Fruit fly (Drosophila melanogaster) whole organism, embryonic: ENCODE data around the gene dock.
A peak's percentile ranks its signal among the peaks of the same experiment; 100 is the strongest.

Experiments
- Atf-2 ChIP-seq: fragments of 200-800 bp; sonication (Bioruptor generic); optimal IDR thresholded peaks from 2 replicates; lab custom pipeline; 2016; ENCODE audit warnings: missing biosample characterization, missing genetic modification characterization
- Atf6 ChIP-seq: fragments of 200-800 bp; sonication (Bioruptor generic); IDR thresholded peaks from 2 replicates; pipeline ENCODE4 v1.3.6; 2022; ENCODE audit warnings: missing biosample characterization, missing genetic modification characterization
- Bgb ChIP-seq: fragments of 200-800 bp; sonication (Bioruptor generic); IDR thresholded peaks from 2 replicates; pipeline ENCODE4 v1.3.6; 2022; ENCODE audit warnings: missing biosample characterization, missing genetic modification characterization; ENCODE audit not compliant: partially characterized antibody
- C15 ChIP-seq: fragments of 200-800 bp; sonication (Bioruptor generic); IDR thresholded peaks from 3 replicates; pipeline ENCODE4 v1.3.6; 2022; ENCODE audit warnings: missing biosample characterization, missing genetic modification characterization
- CG11504 ChIP-seq: fragments of 200-800 bp; sonication (Bioruptor generic); optimal IDR thresholded peaks from 3 replicates; lab custom pipeline; 2019; ENCODE audit warnings: missing biosample characterization, mild to moderate bottlenecking, missing genetic modification characterization, moderate library complexity
- CG12391 ChIP-seq: fragments of 200-800 bp; sonication (Bioruptor generic); optimal IDR thresholded peaks from 3 replicates; lab custom pipeline; 2018; ENCODE audit warnings: missing biosample characterization, mild to moderate bottlenecking, missing genetic modification characterization, moderate library complexity
- CG13624 ChIP-seq: fragments of 200-800 bp; sonication (Bioruptor generic); optimal IDR thresholded peaks from 2 replicates; lab custom pipeline; 2016; ENCODE audit warnings: missing biosample characterization, missing genetic modification characterization
- CG1792 ChIP-seq: fragments of 200-800 bp; sonication (Bioruptor generic); optimal IDR thresholded peaks from 2 replicates; lab custom pipeline; 2016; ENCODE audit warnings: missing biosample characterization, missing genetic modification characterization
- CG32772 ChIP-seq: fragments of 200-800 bp; sonication (Bioruptor generic); IDR thresholded peaks from 2 replicates; pipeline ENCODE4 v1.3.6; 2022; ENCODE audit warnings: missing biosample characterization, missing genetic modification characterization
- CG34422 ChIP-seq: fragments of 200-800 bp; sonication (Bioruptor generic); IDR thresholded peaks from 3 replicates; pipeline ENCODE4 v1.3.6; 2022; ENCODE audit warnings: missing biosample characterization, missing genetic modification characterization
- CG3838 ChIP-seq: fragments of 200-800 bp; sonication (Bioruptor generic); optimal IDR thresholded peaks from 3 replicates; lab custom pipeline; 2016; ENCODE audit warnings: missing biosample characterization, missing genetic modification characterization
- CG7357 ChIP-seq: fragments of 200-800 bp; sonication (Bioruptor generic); IDR thresholded peaks from 3 replicates; pipeline ENCODE4 v1.3.6; 2022; ENCODE audit warnings: missing biosample characterization, missing genetic modification characterization
- CG7556 ChIP-seq: fragments of 200-800 bp; sonication (Bioruptor generic); optimal IDR thresholded peaks from 2 replicates; lab custom pipeline; 2017; ENCODE audit warnings: missing biosample characterization, mild to moderate bottlenecking, missing genetic modification characterization
- CG8478 ChIP-seq: fragments of >200 bp; optimal IDR thresholded peaks from 2 replicates; lab custom pipeline; 2018
- CG9797 ChIP-seq: fragments of 200-800 bp; sonication (Bioruptor generic); optimal IDR thresholded peaks from 3 replicates; lab custom pipeline; 2018; ENCODE audit warnings: missing biosample characterization, mild to moderate bottlenecking, missing genetic modification characterization
- CG9932 ChIP-seq: fragments of 200-800 bp; sonication (Bioruptor generic); IDR thresholded peaks from 2 replicates; pipeline ENCODE4 v1.3.6; 2022; ENCODE audit warnings: missing biosample characterization, missing genetic modification characterization
- Camta ChIP-seq: fragments of 200-800 bp; sonication (Bioruptor generic); optimal IDR thresholded peaks from 2 replicates; lab custom pipeline; 2016; ENCODE audit warnings: missing biosample characterization, missing genetic modification characterization
- Dek ChIP-seq: fragments of 200-800 bp; sonication (Bioruptor generic); optimal IDR thresholded peaks from 3 replicates; lab custom pipeline; 2019; ENCODE audit warnings: missing biosample characterization, mild to moderate bottlenecking, missing genetic modification characterization, moderate library complexity
- Doc2 ChIP-seq: fragments of 200-800 bp; sonication (Bioruptor generic); IDR thresholded peaks from 2 replicates; pipeline ENCODE4 v1.3.6; 2022; ENCODE audit warnings: missing biosample characterization, missing genetic modification characterization
- Drgx ChIP-seq: fragments of 200-800 bp; sonication (Bioruptor generic); IDR thresholded peaks from 2 replicates; pipeline ENCODE4 v1.3.6; 2022; ENCODE audit warnings: missing biosample characterization, missing genetic modification characterization
- Eip74EF ChIP-seq, 2 experiments: fragments of 200-800 bp in 1 of 2; fragments of >200 bp in 1 of 2; sonication (Bioruptor generic) in 1 of 2; optimal IDR thresholded peaks; 2 replicates each; lab custom pipeline; 2017 to 2019; ENCODE audit warnings: missing biosample characterization in 2 of 2, missing genetic modification characterization in 2 of 2, mild to moderate bottlenecking in 1 of 2, moderate library complexity in 1 of 2
- Ets97D ChIP-seq: fragments of 200-800 bp; sonication (Bioruptor generic); optimal IDR thresholded peaks from 3 replicates; lab custom pipeline; 2016; ENCODE audit warnings: missing biosample characterization, missing genetic modification characterization
- Fer1 ChIP-seq: fragments of 200-800 bp; sonication (Bioruptor generic); optimal IDR thresholded peaks from 2 replicates; lab custom pipeline; 2017; ENCODE audit warnings: missing biosample characterization, mild to moderate bottlenecking, missing genetic modification characterization
- Gsc ChIP-seq: fragments of 200-800 bp; sonication (Bioruptor generic); IDR thresholded peaks from 2 replicates; pipeline ENCODE4 v1.3.6; 2022; ENCODE audit warnings: missing biosample characterization, missing genetic modification characterization
- HLH54F ChIP-seq: fragments of 200-800 bp; sonication (Bioruptor generic); optimal IDR thresholded peaks from 3 replicates; lab custom pipeline; 2016; ENCODE audit warnings: missing biosample characterization, missing genetic modification characterization
- HmgZ ChIP-seq: fragments of 200-800 bp; sonication (Bioruptor generic); optimal IDR thresholded peaks from 2 replicates; lab custom pipeline; 2018; ENCODE audit warnings: missing biosample characterization, mild to moderate bottlenecking, missing genetic modification characterization
- Med ChIP-seq: fragments of 200-800 bp; sonication (Bioruptor generic); peaks from one replicate; lab custom pipeline; 2016; ENCODE audit warnings: missing biosample characterization, missing genetic modification characterization, mild to moderate bottlenecking, inconsistent platforms, moderate library complexity
- Mrtf ChIP-seq: fragments of 200-800 bp; sonication (Bioruptor generic); IDR thresholded peaks from 3 replicates; pipeline ENCODE4 v1.3.6; 2022; ENCODE audit warnings: missing biosample characterization, missing genetic modification characterization
- bcd ChIP-seq: fragments of 200-800 bp; sonication (Bioruptor generic); optimal IDR thresholded peaks from 2 replicates; lab custom pipeline; 2017; ENCODE audit warnings: missing biosample characterization, mild to moderate bottlenecking, missing genetic modification characterization
- crol ChIP-seq: fragments of 200-800 bp; sonication (Bioruptor generic); IDR thresholded peaks from 2 replicates; pipeline ENCODE4 v1.3.6; 2022; ENCODE audit warnings: missing biosample characterization, missing genetic modification characterization
- dan ChIP-seq: fragments of 200-800 bp; sonication (Bioruptor generic); IDR thresholded peaks from 2 replicates; pipeline ENCODE4 v1.3.6; 2022; ENCODE audit warnings: missing biosample characterization, missing genetic modification characterization
- danr ChIP-seq: fragments of 200-800 bp; sonication (Bioruptor generic); IDR thresholded peaks from 2 replicates; pipeline ENCODE4 v1.3.6; 2022; ENCODE audit warnings: missing biosample characterization, missing genetic modification characterization
- fd3F ChIP-seq: fragments of 200-800 bp; sonication (Bioruptor generic); optimal IDR thresholded peaks from 2 replicates; lab custom pipeline; 2018; ENCODE audit warnings: missing biosample characterization, mild to moderate bottlenecking, missing genetic modification characterization, moderate library complexity
- gce ChIP-seq: fragments of 200-800 bp; sonication (Bioruptor generic); IDR thresholded peaks from 3 replicates; pipeline ENCODE4 v1.3.6; 2022; ENCODE audit warnings: missing biosample characterization, missing genetic modification characterization
- grn ChIP-seq: fragments of 200-800 bp; sonication (Bioruptor generic); optimal IDR thresholded peaks from 3 replicates; lab custom pipeline; 2017; ENCODE audit warnings: missing biosample characterization, missing genetic modification characterization
- her ChIP-seq: fragments of 200-800 bp; sonication (Bioruptor generic); optimal IDR thresholded peaks from 2 replicates; lab custom pipeline; 2016; ENCODE audit warnings: missing biosample characterization, missing genetic modification characterization
- ind ChIP-seq: fragments of 200-800 bp; sonication (Bioruptor generic); optimal IDR thresholded peaks from 3 replicates; lab custom pipeline; 2016; ENCODE audit warnings: missing biosample characterization, missing genetic modification characterization
- lbe ChIP-seq: fragments of 200-800 bp; sonication (Bioruptor generic); optimal IDR thresholded peaks from 2 replicates; lab custom pipeline; 2016; ENCODE audit warnings: missing biosample characterization, mild to moderate bottlenecking, missing genetic modification characterization
- mam ChIP-seq: fragments of 200-800 bp; sonication (Bioruptor generic); optimal IDR thresholded peaks from 3 replicates; lab custom pipeline; 2016; ENCODE audit warnings: missing biosample characterization, missing genetic modification characterization
- mld ChIP-seq: fragments of 200-800 bp; sonication (Bioruptor generic); IDR thresholded peaks from 3 replicates; pipeline ENCODE4 v1.3.6; 2022; ENCODE audit warnings: missing biosample characterization, missing genetic modification characterization; ENCODE audit not compliant: partially characterized antibody
- oc ChIP-seq: fragments of 200-800 bp; sonication (Bioruptor generic); optimal IDR thresholded peaks from 2 replicates; lab custom pipeline; 2018; ENCODE audit warnings: missing biosample characterization, mild to moderate bottlenecking, missing genetic modification characterization, moderate library complexity
- pfk ChIP-seq: fragments of 200-800 bp; sonication (Bioruptor generic); optimal IDR thresholded peaks from 2 replicates; lab custom pipeline; 2018; ENCODE audit warnings: missing biosample characterization, mild to moderate bottlenecking, missing genetic modification characterization, moderate library complexity
- shn ChIP-seq: fragments of 200-800 bp; sonication (Bioruptor generic); optimal IDR thresholded peaks from 3 replicates; lab custom pipeline; 2016; ENCODE audit warnings: missing biosample characterization, missing genetic modification characterization
- trem ChIP-seq: fragments of 200-800 bp; optimal IDR thresholded peaks from 3 replicates; lab custom pipeline; 2019; ENCODE audit warnings: missing biosample characterization, mild to moderate bottlenecking, missing genetic modification characterization, moderate library complexity
- usp ChIP-seq: fragments of >200 bp; optimal IDR thresholded peaks from 2 replicates; lab custom pipeline; 2017; ENCODE audit warnings: missing biosample characterization, missing genetic modification characterization
- vnd ChIP-seq: fragments of 200-800 bp; sonication (Bioruptor generic); IDR thresholded peaks from 3 replicates; pipeline ENCODE4 v1.3.6; 2022; ENCODE audit warnings: missing biosample characterization, missing genetic modification characterization; ENCODE audit not compliant: partially characterized antibody
- wek ChIP-seq: fragments of 200-800 bp; sonication (Bioruptor generic); optimal IDR thresholded peaks from 3 replicates; lab custom pipeline; 2018; ENCODE audit warnings: missing biosample characterization, mild to moderate bottlenecking, missing genetic modification characterization, moderate library complexity
- zfh1 ChIP-seq: fragments of 200-800 bp; sonication (Bioruptor generic); IDR thresholded peaks from 3 replicates; pipeline ENCODE4 v1.3.6; 2022; ENCODE audit warnings: missing biosample characterization, missing genetic modification characterization
- zfh2 ChIP-seq: fragments of 200-800 bp; sonication (Bioruptor generic); optimal IDR thresholded peaks from 2 replicates; lab custom pipeline; 2016; ENCODE audit warnings: missing biosample characterization, missing genetic modification characterization

dock gene

dm6 chr2L:857897-858517 is 32.2 kb downstream of the dock start (continued):
- TF ChIP-seq CG32772 (GFP tag; lab: Robert Waterston, UW) (peak; percentile 51; the same call in 1 of the 2 replicates), HmgZ (tag; lab: Kevin White, UChicago) (peak; percentile 24), bcd (no peak), vnd (GFP tag; lab: Robert Waterston, UW) (no peak), CG7357 (no peak), CG12391 (tag; lab: Kevin White, UChicago) (peak; percentile 74), oc (tag; lab: Kevin White, UChicago) (peak; percentile 42), CG11504 (peak; percentile 68), Drgx (GFP tag; lab: Robert Waterston, UW) (no peak), zfh1 (GFP tag; lab: Robert Waterston, UW) (peak; percentile 56; the same call in 1 of the 3 replicates), CG7556 (GFP tag; lab: Kevin White, UChicago) (peak; percentile 57), Bgb (GFP tag; lab: Robert Waterston, UW) (no peak), CG34422 (peak; percentile 16; the same call in 1 of the 3 replicates), ind (GFP tag; lab: Kevin White, UChicago) (peak; percentile 34), Doc2 (GFP tag; lab: Robert Waterston, UW) (no peak), mld (no peak), CG13624 (peak; percentile 20), CG9932 (peak; percentile 58), Camta (GFP tag; lab: Kevin White, UChicago) (peak; percentile 44)

- TF ChIP-seq CG1792, result no peak
Observed at dm6 chr2L:859897-860296, 34.1 kb downstream of the dock start, which contains the start of gene CG13950. TSS of gene CG13950 (plus strand) at chr2L:860197.

- peak; percentile 89 for TF ChIP-seq shn (GFP tag; lab: Kevin White, UChicago)
- peak; percentile 91 for TF ChIP-seq her
- TF ChIP-seq usp (GFP tag; lab: Kevin White, UChicago), result no peak
- peak; percentile 97 for TF ChIP-seq HLH54F (GFP tag; lab: Kevin White, UChicago)
- peak; percentile 94 for TF ChIP-seq Atf-2 (GFP tag; lab: Kevin White, UChicago)
- peak; percentile 94 for TF ChIP-seq C15
- TF ChIP-seq lbe (GFP tag; lab: Kevin White, UChicago), result peak; percentile 97
- TF ChIP-seq Med (GFP tag; lab: Kevin White, UChicago), result peak; percentile 100
- TF ChIP-seq CG9797 (GFP tag; lab: Kevin White, UChicago), result peak; percentile 48
- TF ChIP-seq CG8478 (lab: Kevin White, UChicago), result no peak
- peak; percentile 96 for TF ChIP-seq Dek
- TF ChIP-seq crol, result peak; percentile 87
- TF ChIP-seq wek, result peak; percentile 89
- peak; percentile 96 for TF ChIP-seq mam (GFP tag; lab: Kevin White, UChicago)
- TF ChIP-seq Ets97D (GFP tag; lab: Kevin White, UChicago), result peak; percentile 88
- peak; percentile 20 for TF ChIP-seq pfk
- peak; percentile 96 for TF ChIP-seq Fer1 (GFP tag; lab: Kevin White, UChicago)
- TF ChIP-seq Mrtf, result peak; percentile 95
- TF ChIP-seq Atf6 (GFP tag; lab: Robert Waterston, UW), result peak; percentile 95
- peak in 1 of 2 experiments; percentile 94 for TF ChIP-seq Eip74EF (GFP tag; optimal IDR thresholded peaks at IDR 0.05; lab: Kevin White, UChicago)
- peak; percentile 97 for TF ChIP-seq gce (GFP tag; lab: Robert Waterston, UW)
- TF ChIP-seq CG3838 (GFP tag; lab: Kevin White, UChicago), result peak; percentile 88
- TF ChIP-seq HmgZ (tag; lab: Kevin White, UChicago), result peak; percentile 97
- TF ChIP-seq grn (GFP tag; lab: Kevin White, UChicago), result peak; percentile 86
- peak; percentile 95 for TF ChIP-seq zfh2 (GFP tag; lab: Kevin White, UChicago)
- TF ChIP-seq Gsc (GFP tag; lab: Robert Waterston, UW), result peak; percentile 84
- TF ChIP-seq fd3F, result peak; percentile 93
- TF ChIP-seq trem (tag; lab: Kevin White, UChicago), result peak; percentile 91
- peak; percentile 80 for TF ChIP-seq dan (GFP tag; lab: Robert Waterston, UW)
- peak; percentile 93 for TF ChIP-seq danr (GFP tag; lab: Robert Waterston, UW)
Observed at dm6 chr2L:865851-866250, 40.1 kb downstream of the dock start.
